Fruit fly (Drosophila melanogaster): ENCODE measurements around the gene retm.

- no peak for TF ChIP-seq CG9139 (GFP tag; optimal IDR thresholded peaks at IDR 0.05)
- TF ChIP-seq CG3919 (GFP tag; optimal IDR thresholded peaks at IDR 0.05) = no peak
- no peak for TF ChIP-seq Gug (GFP tag; IDR thresholded peaks at IDR 0.05)
- no peak for TF ChIP-seq Met (GFP tag; optimal IDR thresholded peaks at IDR 0.05)
Observed at dm6 chr2L:6503724-6504037, 48.0 kb upstream of the retm start.
